Worm (Caenorhabditis elegans) whole organism, L2 larva: ENCODE measurements around the gene R11E3.1.

Experiments used
- lin-39 ChIP-seq: fragments of 150-350 bp; optimal IDR thresholded peaks from 2 replicates; lab custom pipeline; 2014; ENCODE audit warnings: missing biosample characterization, missing genetic modification reagents, missing genetic modification characterization
- mdl-1 ChIP-seq, 2 experiments: fragments of 150-350 bp in 1 of 2; sonication (generic microtip) in 1 of 2; optimal IDR thresholded peaks; 2 replicates each; lab custom pipeline; 2017; ENCODE audit warnings: missing biosample characterization in 2 of 2, missing genetic modification characterization in 2 of 2
- skn-1 ChIP-seq: sonication (generic microtip); optimal IDR thresholded peaks from 2 replicates; lab custom pipeline; 2017; ENCODE audit warnings: missing biosample characterization, missing genetic modification characterization
- sma-9 ChIP-seq, 2 experiments: fragments of 150-350 bp in 1 of 2; sonication (generic microtip) in 1 of 2; optimal IDR thresholded peaks; 2 replicates each; lab custom pipeline; 2014 to 2016; ENCODE audit warnings: missing genetic modification characterization in 2 of 2, mild to moderate bottlenecking in 1 of 2, missing biosample characterization in 1 of 2, missing compliant biosample characterization in 1 of 2, missing genetic modification reagents in 1 of 2, moderate library complexity in 1 of 2
- unc-55 ChIP-seq: fragments of 150-350 bp; sonication (generic microtip); optimal IDR thresholded peaks from 3 replicates; lab custom pipeline; 2014; ENCODE audit warnings: missing biosample characterization, missing genetic modification reagents, missing genetic modification characterization
- unc-62 ChIP-seq: fragments of 150-350 bp; optimal IDR thresholded peaks from 2 replicates; lab custom pipeline; 2014; ENCODE audit warnings: missing biosample characterization, missing genetic modification reagents, missing genetic modification characterization
- ztf-11 ChIP-seq: sonication (generic microtip); optimal IDR thresholded peaks from 2 replicates; lab custom pipeline; 2017; ENCODE audit warnings: missing biosample characterization, missing genetic modification characterization

ce11 chrIV:4764422-4764821 is 25.1 kb upstream of the R11E3.1 start, which contains the start of gene npp-26:
- no peak for TF ChIP-seq skn-1
- TF ChIP-seq mdl-1 (tag; optimal IDR thresholded peaks at IDR 0.05; lab: Kevin White, UChicago): no peak
- TF ChIP-seq sma-9 (GFP tag; optimal IDR thresholded peaks at IDR 0.05; lab: Kevin White, UChicago): no peak
- no peak for TF ChIP-seq sma-9 (tag; optimal IDR thresholded peaks at IDR 0.05; lab: Kevin White, UChicago)
- no peak for TF ChIP-seq unc-62
- no peak for TF ChIP-seq ztf-11 (tag; lab: Kevin White, UChicago)
- TF ChIP-seq unc-55 (GFP tag; lab: Kevin White, UChicago): no peak
- TF ChIP-seq lin-39 (tag; lab: Kevin White, UChicago): no peak
